Fruit fly (Drosophila melanogaster) whole organism, embryonic: ENCODE data around the gene Mpcp2.

Source experiments
- CG10267 ChIP-seq: fragments of 200-800 bp; sonication (Bioruptor generic); optimal IDR thresholded peaks from 2 replicates; lab custom pipeline; 2018; ENCODE audit warnings: missing biosample characterization, mild to moderate bottlenecking, missing genetic modification characterization, moderate library complexity
- CG10565 ChIP-seq: fragments of 200-800 bp; sonication (Bioruptor generic); optimal IDR thresholded peaks from 3 replicates; lab custom pipeline; 2016; ENCODE audit warnings: missing biosample characterization, mild to moderate bottlenecking, missing genetic modification characterization
- CG14441 ChIP-seq: fragments of 200-800 bp; sonication (Bioruptor generic); IDR thresholded peaks from 2 replicates; pipeline ENCODE4 v1.3.6; 2022; ENCODE audit warnings: missing biosample characterization, missing genetic modification characterization
- CG3407 ChIP-seq: fragments of 200-800 bp; sonication (Bioruptor generic); optimal IDR thresholded peaks from 2 replicates; lab custom pipeline; 2018; ENCODE audit warnings: missing biosample characterization, mild to moderate bottlenecking, missing genetic modification characterization
- CG43689 ChIP-seq: fragments of 200-800 bp; sonication (Bioruptor generic); IDR thresholded peaks from 2 replicates; pipeline ENCODE4 v1.3.6; 2022; ENCODE audit warnings: missing biosample characterization, missing genetic modification characterization
- CG7745 ChIP-seq: fragments of 200-800 bp; sonication (Bioruptor generic); optimal IDR thresholded peaks from 2 replicates; lab custom pipeline; 2018; ENCODE audit warnings: missing biosample characterization, mild to moderate bottlenecking, missing genetic modification characterization, moderate library complexity
- TFAM ChIP-seq: fragments of 200-800 bp; sonication (Bioruptor generic); optimal IDR thresholded peaks from 2 replicates; lab custom pipeline; 2017; ENCODE audit warnings: missing biosample characterization, missing genetic modification characterization, inconsistent platforms
- Tbp ChIP-seq: fragments of >200 bp; optimal IDR thresholded peaks from 2 replicates; lab custom pipeline; 2018; ENCODE audit warnings: missing biosample characterization, missing genetic modification characterization
- chif ChIP-seq, 2 experiments: fragments of 200-800 bp; sonication (Bioruptor generic); optimal IDR thresholded peaks; 3 replicates each; lab custom pipeline; 2016; ENCODE audit warnings: missing biosample characterization in 2 of 2, missing genetic modification characterization in 2 of 2
- gsb-n ChIP-seq: fragments of 200-800 bp; sonication (Bioruptor generic); optimal IDR thresholded peaks from 3 replicates; lab custom pipeline; 2018; ENCODE audit warnings: missing biosample characterization, mild to moderate bottlenecking, missing genetic modification characterization
- tgo ChIP-seq: fragments of 200-800 bp; sonication (Bioruptor generic); IDR thresholded peaks from 3 replicates; pipeline ENCODE4 v1.3.6; 2022; ENCODE audit warnings: missing biosample characterization, missing genetic modification characterization

dm6 chr3L:14556177-14556576 is 18.7 kb downstream of the Mpcp2 start:
- TF ChIP-seq CG3407 (GFP tag; lab: Kevin White, UChicago), result no peak
- TF ChIP-seq CG10565 (GFP tag; lab: Kevin White, UChicago), result no peak
- no peak for TF ChIP-seq gsb-n (tag; lab: Kevin White, UChicago)
- TF ChIP-seq chif (GFP tag; optimal IDR thresholded peaks at IDR 0.05; lab: Kevin White, UChicago), result no peak
- TF ChIP-seq CG7745 (tag; lab: Kevin White, UChicago), result no peak
- no peak for TF ChIP-seq tgo (GFP tag; lab: Robert Waterston, UW)
- no peak for TF ChIP-seq CG10267 (tag; lab: Kevin White, UChicago)
- TF ChIP-seq CG43689 (GFP tag; lab: Robert Waterston, UW), result no peak
- no peak for TF ChIP-seq Tbp (GFP tag; lab: Kevin White, UChicago)
- no peak for TF ChIP-seq CG14441 (GFP tag; lab: Robert Waterston, UW)
- no peak for TF ChIP-seq TFAM (GFP tag; lab: Kevin White, UChicago)
